Fruit fly (Drosophila melanogaster): Measurements from ENCODE around the gene CG15370.

Gene CG15370

dm6 chrX:9255964-9256520 is 30.8 kb downstream of the CG15370 start, which contains the start of gene ric8a (continued):
- no peak for TF ChIP-seq Six4 (GFP tag; optimal IDR thresholded peaks at IDR 0.05)
- TF ChIP-seq CG32532 (GFP tag; IDR thresholded peaks at IDR 0.05) = peak; percentile 43; the same call in 1 of the 2 replicates
- TF ChIP-seq Dll (GFP tag; IDR thresholded peaks at IDR 0.05; ENCODE audit: partially characterized antibody) = peak; percentile 76
- TF ChIP-seq Ssrp (tag; optimal IDR thresholded peaks at IDR 0.05) = no peak
- no peak for TF ChIP-seq CG15011 (GFP tag; optimal IDR thresholded peaks at IDR 0.05)
- TF ChIP-seq CG11504 (tag; optimal IDR thresholded peaks at IDR 0.05) = no peak
- peak; percentile 55 for TF ChIP-seq Doc3 (GFP tag; IDR thresholded peaks at IDR 0.05; ENCODE audit: partially characterized antibody)
- no peak for TF ChIP-seq PHDP (tag; optimal IDR thresholded peaks at IDR 0.05)
- TF ChIP-seq CG42726 (GFP tag; IDR thresholded peaks at IDR 0.05; ENCODE audit: partially characterized antibody) = peak; percentile 86
- peak; percentile 67 for TF ChIP-seq CG14710 (tag; optimal IDR thresholded peaks at IDR 0.05)
- TF ChIP-seq Side (GFP tag; optimal IDR thresholded peaks at IDR 0.05) = no peak
- TF ChIP-seq Kr (GFP tag; optimal IDR thresholded peaks at IDR 0.05) = no peak
- TF ChIP-seq CG10267 (tag; optimal IDR thresholded peaks at IDR 0.05) = peak; percentile 34
- TF ChIP-seq dysf (GFP tag; IDR thresholded peaks at IDR 0.05) = no peak
- peak; percentile 76 for TF ChIP-seq unc-4 (GFP tag; IDR thresholded peaks at IDR 0.05; ENCODE audit: partially characterized antibody)
- no peak for TF ChIP-seq CG16863 (GFP tag; optimal IDR thresholded peaks at IDR 0.05)
- TF ChIP-seq CG6791 (GFP tag; IDR thresholded peaks at IDR 0.05; ENCODE audit: partially characterized antibody) = peak; percentile 86
- peak; percentile 46 for TF ChIP-seq Ets65A (GFP tag)
- TF ChIP-seq CG6654 (GFP tag; optimal IDR thresholded peaks at IDR 0.05) = no peak
- no peak for TF ChIP-seq crc (GFP tag; optimal IDR thresholded peaks at IDR 0.05)
- peak; percentile 60; the same call in 1 of the 3 replicates for TF ChIP-seq zen2 (GFP tag; IDR thresholded peaks at IDR 0.05; ENCODE audit: partially characterized antibody)
- TF ChIP-seq ind (GFP tag; optimal IDR thresholded peaks at IDR 0.05) = no peak
- TF ChIP-seq MBD-R2 (GFP tag; IDR thresholded peaks at IDR 0.05) = peak; percentile 79
- no peak for TF ChIP-seq sc (optimal IDR thresholded peaks at IDR 0.05)
- no peak for TF ChIP-seq sc (GFP tag; optimal IDR thresholded peaks at IDR 0.05)
- TF ChIP-seq Rfx (GFP tag; IDR thresholded peaks at IDR 0.05) = peak; percentile 54
- no peak for TF ChIP-seq Rx (GFP tag; IDR thresholded peaks at IDR 0.05)
- TF ChIP-seq CG6689 (GFP tag; IDR thresholded peaks at IDR 0.05) = no peak
- peak; percentile 38; the same call in 1 of the 2 replicates for TF ChIP-seq vvl (GFP tag; IDR thresholded peaks at IDR 0.05)
- peak; percentile 46; the same call in 1 of the 2 replicates for TF ChIP-seq slbo (GFP tag; IDR thresholded peaks at IDR 0.05)
- TF ChIP-seq bbx (GFP tag; IDR thresholded peaks at IDR 0.05; ENCODE audit: partially characterized antibody) = peak; percentile 77
- TF ChIP-seq her (GFP tag; optimal IDR thresholded peaks at IDR 0.05) = no peak
- TF ChIP-seq Asciz (GFP tag; optimal IDR thresholded peaks at IDR 0.05) = no peak
- TF ChIP-seq Lhr (GFP tag; optimal IDR thresholded peaks at IDR 0.05) = no peak
- peak; percentile 68 for TF ChIP-seq zen (tag; optimal IDR thresholded peaks at IDR 0.05)
- peak; percentile 7 for TF ChIP-seq Xbp1 (GFP tag; optimal IDR thresholded peaks at IDR 0.05)
- peak; percentile 10 for TF ChIP-seq CTCF (GFP tag; optimal IDR thresholded peaks at IDR 0.05)
- peak; percentile 48 for TF ChIP-seq Med (GFP tag)
- no peak for TF ChIP-seq CG8089 (GFP tag; optimal IDR thresholded peaks at IDR 0.05)
- peak; percentile 27 for TF ChIP-seq grau (tag; optimal IDR thresholded peaks at IDR 0.05)
- TF ChIP-seq Dp (GFP tag; optimal IDR thresholded peaks at IDR 0.05) = peak; percentile 30
- no peak for TF ChIP-seq CG9876 (GFP tag; optimal IDR thresholded peaks at IDR 0.05)
- TF ChIP-seq sna (GFP tag; IDR thresholded peaks at IDR 0.05; ENCODE audit: partially characterized antibody) = peak; percentile 72; the same call in 1 of the 2 replicates
- peak; percentile 66 for TF ChIP-seq CG34224 (GFP tag; IDR thresholded peaks at IDR 0.05; ENCODE audit: partially characterized antibody)
- no peak for TF ChIP-seq Nf-YA (GFP tag; IDR thresholded peaks at IDR 0.05)
- peak; percentile 76 for TF ChIP-seq MESR4 (GFP tag; optimal IDR thresholded peaks at IDR 0.05)
- no peak for TF ChIP-seq HLH3B (GFP tag; IDR thresholded peaks at IDR 0.05)
- TF ChIP-seq B-H1 (GFP tag; IDR thresholded peaks at IDR 0.05) = no peak
- no peak for TF ChIP-seq kni (GFP tag; optimal IDR thresholded peaks at IDR 0.05)
- TF ChIP-seq CG9817 (tag; optimal IDR thresholded peaks at IDR 0.05) = peak; percentile 13
